Fruit fly (Drosophila melanogaster) whole organism, embryonic: Measurements from ENCODE around the gene SMC1.

Experiments used
- Atf3 ChIP-seq: fragments of 200-800 bp; sonication (Bioruptor generic); optimal IDR thresholded peaks from 3 replicates; lab custom pipeline; 2016; ENCODE audit warnings: missing biosample characterization, missing genetic modification characterization
- Blimp-1 ChIP-seq: fragments of 200-800 bp; sonication (Bioruptor generic); optimal IDR thresholded peaks from 3 replicates; lab custom pipeline; 2018; ENCODE audit warnings: missing biosample characterization, missing genetic modification characterization, mild to moderate bottlenecking, moderate library complexity, missing genetic modification reagents
- C15 ChIP-seq: fragments of 200-800 bp; sonication (Bioruptor generic); IDR thresholded peaks from 3 replicates; pipeline ENCODE4 v1.3.6; 2022; ENCODE audit warnings: missing biosample characterization, missing genetic modification characterization
- CG10366 ChIP-seq: fragments of 200-800 bp; sonication (Bioruptor generic); IDR thresholded peaks from 2 replicates; pipeline ENCODE4 v1.3.6; 2022; ENCODE audit warnings: missing biosample characterization, missing genetic modification characterization
- CG11085 ChIP-seq: fragments of 200-800 bp; sonication (Bioruptor generic); IDR thresholded peaks from 2 replicates; pipeline ENCODE4 v1.3.6; 2022; ENCODE audit warnings: missing biosample characterization, missing genetic modification characterization
- CG11504 ChIP-seq: fragments of 200-800 bp; sonication (Bioruptor generic); optimal IDR thresholded peaks from 3 replicates; lab custom pipeline; 2019; ENCODE audit warnings: missing biosample characterization, mild to moderate bottlenecking, missing genetic modification characterization, moderate library complexity
- CG11723 ChIP-seq: fragments of 200-800 bp; sonication (Bioruptor generic); optimal IDR thresholded peaks from 2 replicates; lab custom pipeline; 2017; ENCODE audit warnings: missing biosample characterization, mild to moderate bottlenecking, missing genetic modification characterization
- CG1233 ChIP-seq: fragments of 200-800 bp; sonication (Bioruptor generic); optimal IDR thresholded peaks from 4 replicates; lab custom pipeline; 2018; ENCODE audit warnings: missing biosample characterization, mild to moderate bottlenecking, missing genetic modification characterization
- CG13424 ChIP-seq: fragments of 200-800 bp; sonication (Bioruptor generic); optimal IDR thresholded peaks from 2 replicates; lab custom pipeline; 2019; ENCODE audit warnings: missing biosample characterization, mild to moderate bottlenecking, missing genetic modification characterization, moderate library complexity
- CG13775 ChIP-seq: fragments of 200-800 bp; sonication (Bioruptor generic); optimal IDR thresholded peaks from 3 replicates; lab custom pipeline; 2017; ENCODE audit warnings: missing biosample characterization, mild to moderate bottlenecking, missing genetic modification characterization
- CG15601 ChIP-seq: fragments of 200-800 bp; sonication (Bioruptor generic); optimal IDR thresholded peaks from 3 replicates; lab custom pipeline; 2019; ENCODE audit warnings: missing biosample characterization, mild to moderate bottlenecking, missing genetic modification characterization, moderate library complexity
- CG1603 ChIP-seq: fragments of 200-800 bp; sonication (Bioruptor generic); optimal IDR thresholded peaks from 2 replicates; lab custom pipeline; 2019; ENCODE audit warnings: missing biosample characterization, mild to moderate bottlenecking, missing genetic modification characterization, moderate library complexity
- CG18619 ChIP-seq: fragments of 200-800 bp; sonication (Bioruptor generic); optimal IDR thresholded peaks from 3 replicates; lab custom pipeline; 2017; ENCODE audit warnings: missing biosample characterization, mild to moderate bottlenecking, missing genetic modification characterization
- CG2120 ChIP-seq: fragments of 200-800 bp; sonication (Bioruptor generic); optimal IDR thresholded peaks from 3 replicates; lab custom pipeline; 2016; ENCODE audit warnings: missing biosample characterization, missing genetic modification characterization
- CG2202 ChIP-seq: fragments of 200-800 bp; sonication (Bioruptor generic); optimal IDR thresholded peaks from 2 replicates; lab custom pipeline; 2018; ENCODE audit warnings: missing biosample characterization, mild to moderate bottlenecking, missing genetic modification characterization
- CG2889 ChIP-seq: fragments of 200-800 bp; sonication (Bioruptor generic); IDR thresholded peaks from 3 replicates; pipeline ENCODE4 v1.3.6; 2022; ENCODE audit warnings: missing biosample characterization, missing genetic modification characterization
- CG30403 ChIP-seq: fragments of 200-800 bp; sonication (Bioruptor generic); optimal IDR thresholded peaks from 3 replicates; lab custom pipeline; 2016; ENCODE audit warnings: missing biosample characterization, missing genetic modification characterization
- CG32772 ChIP-seq: fragments of 200-800 bp; sonication (Bioruptor generic); IDR thresholded peaks from 2 replicates; pipeline ENCODE4 v1.3.6; 2022; ENCODE audit warnings: missing biosample characterization, missing genetic modification characterization
- CG3407 ChIP-seq: fragments of 200-800 bp; sonication (Bioruptor generic); optimal IDR thresholded peaks from 2 replicates; lab custom pipeline; 2018; ENCODE audit warnings: missing biosample characterization, mild to moderate bottlenecking, missing genetic modification characterization
- CG42726 ChIP-seq: fragments of 200-800 bp; sonication (Bioruptor generic); IDR thresholded peaks from 2 replicates; pipeline ENCODE4 v1.3.6; 2022; ENCODE audit warnings: missing biosample characterization, missing genetic modification characterization; ENCODE audit not compliant: partially characterized antibody
- CG6654 ChIP-seq: fragments of 200-800 bp; sonication (Bioruptor generic); optimal IDR thresholded peaks from 2 replicates; lab custom pipeline; 2017; ENCODE audit warnings: missing biosample characterization, mild to moderate bottlenecking, missing genetic modification characterization
- CG7745 ChIP-seq: fragments of 200-800 bp; sonication (Bioruptor generic); optimal IDR thresholded peaks from 2 replicates; lab custom pipeline; 2018; ENCODE audit warnings: missing biosample characterization, mild to moderate bottlenecking, missing genetic modification characterization, moderate library complexity
- CHES-1-like ChIP-seq: fragments of 200-800 bp; sonication (Bioruptor generic); optimal IDR thresholded peaks from 2 replicates; lab custom pipeline; 2016; ENCODE audit warnings: missing biosample characterization, missing genetic modification characterization
- CrebB ChIP-seq: fragments of 200-800 bp; sonication (Bioruptor generic); optimal IDR thresholded peaks from 3 replicates; lab custom pipeline; 2018; ENCODE audit warnings: missing biosample characterization, mild to moderate bottlenecking, missing genetic modification characterization
- D ChIP-seq, 2 experiments: fragments of 200-800 bp in 1 of 2; fragments of >200 bp in 1 of 2; sonication (Bioruptor generic) in 1 of 2; optimal IDR thresholded peaks; 2 replicates in 1 of 2; 3 replicates in 1 of 2; lab custom pipeline; 2017; ENCODE audit warnings: mild to moderate bottlenecking in 1 of 2, missing biosample characterization in 1 of 2, missing genetic modification characterization in 1 of 2, missing genetic modification reagents in 1 of 2
- Gsc ChIP-seq: fragments of 200-800 bp; sonication (Bioruptor generic); IDR thresholded peaks from 2 replicates; pipeline ENCODE4 v1.3.6; 2022; ENCODE audit warnings: missing biosample characterization, missing genetic modification characterization
- HLH4C ChIP-seq: fragments of 200-800 bp; sonication (Bioruptor generic); IDR thresholded peaks from 3 replicates; pipeline ENCODE4 v1.3.6; 2022; ENCODE audit warnings: missing biosample characterization, missing genetic modification characterization; ENCODE audit not compliant: partially characterized antibody
- Meics ChIP-seq: fragments of 200-800 bp; sonication (Bioruptor generic); optimal IDR thresholded peaks from 2 replicates; lab custom pipeline; 2017; ENCODE audit warnings: missing biosample characterization, mild to moderate bottlenecking, missing genetic modification characterization
- Mes4 ChIP-seq: fragments of 200-800 bp; sonication (Bioruptor generic); optimal IDR thresholded peaks from 2 replicates; lab custom pipeline; 2016; ENCODE audit warnings: missing biosample characterization, missing genetic modification characterization
- Rfx ChIP-seq: fragments of 200-800 bp; sonication (Bioruptor generic); IDR thresholded peaks from 2 replicates; pipeline ENCODE4 v1.3.6; 2022; ENCODE audit warnings: missing biosample characterization, missing genetic modification characterization
- Rx ChIP-seq: fragments of 200-800 bp; sonication (Bioruptor generic); IDR thresholded peaks from 2 replicates; pipeline ENCODE4 v1.3.6; 2022; ENCODE audit warnings: missing biosample characterization, missing genetic modification characterization
- Sox100B ChIP-seq: fragments of 200-800 bp; sonication (Bioruptor generic); optimal IDR thresholded peaks from 3 replicates; lab custom pipeline; 2018; ENCODE audit warnings: missing biosample characterization, mild to moderate bottlenecking, missing genetic modification characterization
- corto ChIP-seq: fragments of 200-800 bp; sonication (Bioruptor generic); optimal IDR thresholded peaks from 2 replicates; lab custom pipeline; 2016; ENCODE audit warnings: missing biosample characterization, mild to moderate bottlenecking, missing genetic modification characterization, moderate library complexity
- dimm ChIP-seq: fragments of 200-800 bp; sonication (Bioruptor generic); IDR thresholded peaks from 2 replicates; pipeline ENCODE4 v1.3.6; 2022; ENCODE audit warnings: missing biosample characterization, missing genetic modification characterization
- gce ChIP-seq: fragments of 200-800 bp; sonication (Bioruptor generic); IDR thresholded peaks from 3 replicates; pipeline ENCODE4 v1.3.6; 2022; ENCODE audit warnings: missing biosample characterization, missing genetic modification characterization
- ind ChIP-seq: fragments of 200-800 bp; sonication (Bioruptor generic); optimal IDR thresholded peaks from 3 replicates; lab custom pipeline; 2016; ENCODE audit warnings: missing biosample characterization, missing genetic modification characterization
- kay ChIP-seq: fragments of 200-800 bp; sonication (Bioruptor generic); optimal IDR thresholded peaks from 2 replicates; lab custom pipeline; 2016; ENCODE audit warnings: missing biosample characterization, missing genetic modification characterization
- knrl ChIP-seq: fragments of 200-800 bp; sonication (Bioruptor generic); IDR thresholded peaks from 3 replicates; pipeline ENCODE4 v1.3.6; 2022; ENCODE audit warnings: missing biosample characterization, missing genetic modification characterization; ENCODE audit not compliant: partially characterized antibody
- lola ChIP-seq, 3 experiments: fragments of >200 bp in 2 of 3; fragments of 200-800 bp in 1 of 3; sonication (Bioruptor generic) in 1 of 3; optimal IDR thresholded peaks; 2 replicates each; lab custom pipeline; 2017 to 2019; ENCODE audit warnings: missing biosample characterization in 3 of 3, missing genetic modification characterization in 3 of 3, mild to moderate bottlenecking in 1 of 3, moderate library complexity in 1 of 3
- pan ChIP-seq, 4 experiments: fragments of >200 bp in 3 of 4; fragments of 200-800 bp in 1 of 4; sonication (Bioruptor generic) in 1 of 4; optimal IDR thresholded peaks in 3 of 4; IDR thresholded peaks in 1 of 4; 2 replicates each; pipeline versions ENCODE4 v1.3.6 to Lab custom; 2017 to 2022; ENCODE audit warnings: missing biosample characterization in 2 of 4, missing genetic modification characterization in 2 of 4, mixed read lengths in 1 of 4
- pho ChIP-seq: fragments of 200-800 bp; sonication (Bioruptor generic); optimal IDR thresholded peaks from 2 replicates; lab custom pipeline; 2016; ENCODE audit warnings: missing biosample characterization, missing genetic modification characterization
- schlank ChIP-seq: fragments of 200-800 bp; sonication (Bioruptor generic); optimal IDR thresholded peaks from 2 replicates; lab custom pipeline; 2018; ENCODE audit warnings: missing biosample characterization, mild to moderate bottlenecking, missing genetic modification characterization
- stc ChIP-seq: fragments of 200-800 bp; sonication (Bioruptor generic); IDR thresholded peaks from 2 replicates; pipeline ENCODE4 v1.3.6; 2022; ENCODE audit warnings: missing biosample characterization, missing genetic modification characterization
- stwl ChIP-seq: fragments of 200-800 bp; sonication (Bioruptor generic); optimal IDR thresholded peaks from 3 replicates; lab custom pipeline; 2018; ENCODE audit warnings: missing biosample characterization, mild to moderate bottlenecking, missing genetic modification characterization, moderate library complexity
- twi ChIP-seq: fragments of 200-800 bp; optimal IDR thresholded peaks from 2 replicates; lab custom pipeline; 2019; ENCODE audit warnings: missing biosample characterization, mild to moderate bottlenecking, missing genetic modification characterization, moderate library complexity
- usp ChIP-seq: fragments of >200 bp; optimal IDR thresholded peaks from 2 replicates; lab custom pipeline; 2017; ENCODE audit warnings: missing biosample characterization, missing genetic modification characterization
- vfl ChIP-seq: fragments of 200-800 bp; sonication (Bioruptor generic); optimal IDR thresholded peaks from 2 replicates; lab custom pipeline; 2016; ENCODE audit warnings: missing biosample characterization, missing genetic modification characterization
- wdn ChIP-seq: fragments of 200-800 bp; sonication (Bioruptor generic); IDR thresholded peaks from 2 replicates; pipeline ENCODE4 v1.3.6; 2022; ENCODE audit warnings: missing biosample characterization, missing genetic modification characterization

SMC1 gene

DNA sequence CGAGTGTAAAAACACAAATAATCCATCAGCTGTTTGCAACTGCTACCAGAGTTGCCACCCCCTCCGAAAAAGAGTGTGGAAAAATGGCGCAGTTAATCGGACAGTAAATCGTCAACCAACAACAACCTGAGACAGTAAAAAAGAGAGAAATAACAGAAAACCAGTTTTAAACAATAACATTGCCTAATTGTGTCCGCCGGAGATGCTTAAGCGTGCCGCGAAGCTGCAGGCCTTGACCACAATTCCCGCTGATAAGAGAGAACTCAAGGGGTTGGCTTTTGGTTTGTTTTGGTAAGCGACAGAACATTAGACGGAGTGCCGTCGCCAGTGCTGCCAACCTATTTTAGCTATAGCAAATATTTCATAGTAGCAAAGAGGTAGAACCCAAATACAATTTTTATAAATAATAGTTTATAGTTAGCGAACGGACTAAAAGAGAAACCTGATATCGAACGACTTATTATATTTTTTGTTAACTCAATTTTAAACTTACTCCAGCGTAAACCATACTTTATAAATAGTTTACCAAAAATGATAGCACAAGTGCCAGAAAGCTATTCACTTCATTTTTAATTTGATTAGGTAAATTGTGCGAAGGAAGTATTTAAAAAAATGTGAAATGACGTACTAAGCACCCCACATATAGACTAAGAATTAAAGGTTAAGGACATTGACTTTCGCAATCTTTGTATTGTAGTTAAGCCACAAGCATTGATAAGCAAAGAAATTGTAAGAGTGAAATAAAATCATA, 7.2 kb upstream of the SMC1 start, which contains the start of the genes Atg6 and Pisd (continued):
- TF ChIP-seq Blimp-1 (GFP tag; lab: Kevin White, UChicago), result no peak
- no peak for TF ChIP-seq CG18619 (GFP tag; lab: Kevin White, UChicago)
- TF ChIP-seq CG32772, result no peak
- no peak for TF ChIP-seq twi (tag; lab: Kevin White, UChicago)
- peak; percentile 15 for TF ChIP-seq vfl (GFP tag; lab: Kevin White, UChicago)
- TF ChIP-seq dimm (GFP tag; lab: Robert Waterston, UW), result no peak
- TF ChIP-seq CG2120, result peak; percentile 38
- no peak for TF ChIP-seq CG6654 (GFP tag; lab: Kevin White, UChicago)
- TF ChIP-seq Sox100B (GFP tag; lab: Kevin White, UChicago), result no peak
- no peak for TF ChIP-seq schlank (tag; lab: Kevin White, UChicago)
- TF ChIP-seq CHES-1-like (GFP tag; lab: Kevin White, UChicago), result peak; percentile 21
- TF ChIP-seq ind, result peak; percentile 26
- peak; percentile 64 for TF ChIP-seq Rfx (GFP tag; lab: Robert Waterston, UW)
- TF ChIP-seq CG3407 (GFP tag; lab: Kevin White, UChicago), result no peak
- TF ChIP-seq lola (GFP tag; optimal IDR thresholded peaks at IDR 0.05; lab: Kevin White, UChicago), result no peak
- TF ChIP-seq knrl, result no peak
- TF ChIP-seq corto (GFP tag; lab: Kevin White, UChicago), result peak; percentile 6
- TF ChIP-seq Atf3 (GFP tag; lab: Kevin White, UChicago), result no peak
- TF ChIP-seq CG2889, result no peak
- TF ChIP-seq CG11085 (GFP tag; lab: Robert Waterston, UW), result no peak
- TF ChIP-seq gce (GFP tag; lab: Robert Waterston, UW), result no peak
- peak; percentile 40 for TF ChIP-seq CrebB
- 0 out of 3 replicates have a peak, but pooled peaks have one; percentile 32 for TF ChIP-seq HLH4C
- peak; percentile 13; the same call in 1 of the 2 replicates for TF ChIP-seq CG10366
- no peak for TF ChIP-seq Meics (GFP tag; lab: Kevin White, UChicago)
- peak; percentile 53 for TF ChIP-seq stwl (tag; lab: Kevin White, UChicago)
- TF ChIP-seq CG42726, result no peak; the same call in 1 of the 2 replicates
- no peak for TF ChIP-seq CG7745
- no peak for TF ChIP-seq wdn (GFP tag; lab: Robert Waterston, UW)
- no peak for TF ChIP-seq Mes4 (GFP tag; lab: Kevin White, UChicago)
- peak; percentile 67 for TF ChIP-seq CG1603 (tag; lab: Kevin White, UChicago)
- TF ChIP-seq CG1233 (GFP tag; lab: Kevin White, UChicago), result no peak
- no peak for TF ChIP-seq usp
- TF ChIP-seq CG2202 (tag; lab: Kevin White, UChicago), result no peak
- TF ChIP-seq D (optimal IDR thresholded peaks at IDR 0.05; lab: Kevin White, UChicago), result no peak
- TF ChIP-seq D (GFP tag; optimal IDR thresholded peaks at IDR 0.05; lab: Kevin White, UChicago), result no peak
- TF ChIP-seq CG11723 (GFP tag; lab: Kevin White, UChicago), result no peak
- no peak for TF ChIP-seq Rx (GFP tag; lab: Robert Waterston, UW)
- TF ChIP-seq Gsc (GFP tag; lab: Robert Waterston, UW), result no peak
- TF ChIP-seq CG13424 (tag; lab: Kevin White, UChicago), result peak; percentile 28
- TF ChIP-seq CG13775, result no peak
- TF ChIP-seq pho (GFP tag; lab: Kevin White, UChicago), result peak; percentile 20
- no peak for TF ChIP-seq kay
- no peak for TF ChIP-seq C15 (GFP tag; lab: Robert Waterston, UW)
- no peak for TF ChIP-seq stc (GFP tag; lab: Robert Waterston, UW)
- TF ChIP-seq pan (optimal IDR thresholded peaks at IDR 0.05; lab: Kevin White, UChicago), result no peak
- no peak for TF ChIP-seq pan (GFP tag; optimal IDR thresholded peaks at IDR 0.05 in 1 of 2, IDR thresholded peaks at IDR 0.05 in 1 of 2)
- peak; percentile 30 for TF ChIP-seq CG30403
- no peak for TF ChIP-seq CG11504
- TF ChIP-seq CG15601 (tag; lab: Kevin White, UChicago), result peak; percentile 16
